Fruit fly (Drosophila melanogaster) whole organism: ENCODE data around the gene okr.

Source experiments
- EcR ChIP-seq, 2 experiments: fragments of >200 bp; optimal IDR thresholded peaks; 2 replicates each; lab custom pipeline; 2017; ENCODE audit warnings: missing biosample characterization in 2 of 2, missing genetic modification characterization in 2 of 2, missing genetic modification reagents in 2 of 2
- psq ChIP-seq: fragments of >200 bp; optimal IDR thresholded peaks from 2 replicates; lab custom pipeline; 2017

- TF ChIP-seq psq (lab: Kevin White, UChicago) (no peak), EcR (GFP tag; optimal IDR thresholded peaks at IDR 0.05; lab: Kevin White, UChicago) (no peak)
Observed at dm6 chr2L:3030350-3030749, 37.8 kb upstream of the okr start, which contains the start of gene GABPI.
